Fruit fly (Drosophila melanogaster) whole organism, adult: ENCODE data around the gene lectin-29Ca.
A peak's percentile ranks its signal among the peaks of the same experiment; 100 is the strongest.

ENCODE experiments used
- CG11617 ChIP-seq: fragments of 200-800 bp; sonication (Bioruptor generic); optimal IDR thresholded peaks from 2 replicates; lab custom pipeline; 2017; ENCODE audit warnings: mild to moderate bottlenecking, missing biosample characterization, missing genetic modification reagents, missing genetic modification characterization
- CG12768 ChIP-seq: fragments of 200-800 bp; sonication (Bioruptor generic); optimal IDR thresholded peaks from 2 replicates; lab custom pipeline; 2017; ENCODE audit warnings: missing biosample characterization, missing genetic modification characterization, mild to moderate bottlenecking, moderate library complexity, missing genetic modification reagents
- CG14711 ChIP-seq: fragments of 200-800 bp; sonication (Bioruptor generic); optimal IDR thresholded peaks from 2 replicates; lab custom pipeline; 2018; ENCODE audit warnings: missing biosample characterization, mild to moderate bottlenecking, missing genetic modification characterization, moderate library complexity
- CG1620 ChIP-seq: fragments of 200-800 bp; sonication (Bioruptor generic); optimal IDR thresholded peaks from 2 replicates; lab custom pipeline; 2016; ENCODE audit warnings: missing biosample characterization, missing genetic modification characterization
- CG33017 ChIP-seq: fragments of 200-800 bp; sonication (Bioruptor generic); optimal IDR thresholded peaks from 2 replicates; lab custom pipeline; 2018; ENCODE audit warnings: missing biosample characterization, mild to moderate bottlenecking, missing genetic modification characterization, moderate library complexity
- CG5204 ChIP-seq: fragments of 200-800 bp; sonication (Bioruptor generic); optimal IDR thresholded peaks from 2 replicates; lab custom pipeline; 2016; ENCODE audit warnings: missing biosample characterization, missing genetic modification characterization
- CG7045 ChIP-seq: fragments of 200-800 bp; sonication (Bioruptor generic); optimal IDR thresholded peaks from 2 replicates; lab custom pipeline; 2017; ENCODE audit warnings: missing biosample characterization, mild to moderate bottlenecking, missing genetic modification characterization
- CG7101 ChIP-seq: fragments of 200-800 bp; sonication (Bioruptor generic); optimal IDR thresholded peaks from 2 replicates; lab custom pipeline; 2018; ENCODE audit warnings: missing biosample characterization, mild to moderate bottlenecking, missing genetic modification characterization, moderate library complexity
- Clk ChIP-seq: fragments of 200-800 bp; sonication (Bioruptor generic); optimal IDR thresholded peaks from 2 replicates; lab custom pipeline; 2017; ENCODE audit warnings: missing biosample characterization, missing genetic modification characterization
- Crg-1 ChIP-seq: fragments of 200-800 bp; sonication (Bioruptor generic); optimal IDR thresholded peaks from 2 replicates; lab custom pipeline; 2016; ENCODE audit warnings: missing biosample characterization, missing genetic modification characterization
- Hr96 ChIP-seq: fragments of 200-800 bp; sonication (Bioruptor generic); optimal IDR thresholded peaks from 2 replicates; lab custom pipeline; 2016; ENCODE audit warnings: missing biosample characterization, missing genetic modification characterization
- Mnt ChIP-seq: fragments of 200-800 bp; sonication (Bioruptor generic); optimal IDR thresholded peaks from 2 replicates; lab custom pipeline; 2016; ENCODE audit warnings: missing biosample characterization, mild to moderate bottlenecking, missing genetic modification characterization
- bab1 ChIP-seq: fragments of 200-800 bp; sonication (Bioruptor generic); optimal IDR thresholded peaks from 3 replicates; lab custom pipeline; 2019; ENCODE audit warnings: missing biosample characterization, mild to moderate bottlenecking, missing genetic modification characterization, moderate library complexity
- cic ChIP-seq: fragments of 200-800 bp; sonication (Bioruptor generic); optimal IDR thresholded peaks from 2 replicates; lab custom pipeline; 2017; ENCODE audit warnings: missing biosample characterization, mild to moderate bottlenecking, missing genetic modification characterization, moderate library complexity
- cnc ChIP-seq, 2 experiments: fragments of >200 bp; optimal IDR thresholded peaks; 2 replicates each; lab custom pipeline; 2017
- kay ChIP-seq: fragments of 200-800 bp; sonication (Bioruptor generic); peaks from one replicate; lab custom pipeline; 2016; ENCODE audit warnings: missing biosample characterization, missing genetic modification characterization, borderline replicate concordance
- ovo ChIP-seq: fragments of 200-800 bp; sonication (Bioruptor generic); optimal IDR thresholded peaks from 2 replicates; lab custom pipeline; 2016; ENCODE audit warnings: missing biosample characterization, missing genetic modification characterization
- pad ChIP-seq: fragments of 200-800 bp; sonication (Bioruptor generic); optimal IDR thresholded peaks from 3 replicates; lab custom pipeline; 2017; ENCODE audit warnings: missing biosample characterization, missing genetic modification characterization, mild to moderate bottlenecking, moderate library complexity, missing genetic modification reagents
- tj ChIP-seq: fragments of 200-800 bp; sonication (Bioruptor generic); optimal IDR thresholded peaks from 3 replicates; lab custom pipeline; 2017; ENCODE audit warnings: missing biosample characterization, mild to moderate bottlenecking, missing genetic modification characterization, moderate library complexity
- toe ChIP-seq: fragments of 200-800 bp; sonication (Bioruptor generic); optimal IDR thresholded peaks from 2 replicates; lab custom pipeline; 2016; ENCODE audit warnings: missing biosample characterization, missing genetic modification characterization

Gene lectin-29Ca

DNA sequence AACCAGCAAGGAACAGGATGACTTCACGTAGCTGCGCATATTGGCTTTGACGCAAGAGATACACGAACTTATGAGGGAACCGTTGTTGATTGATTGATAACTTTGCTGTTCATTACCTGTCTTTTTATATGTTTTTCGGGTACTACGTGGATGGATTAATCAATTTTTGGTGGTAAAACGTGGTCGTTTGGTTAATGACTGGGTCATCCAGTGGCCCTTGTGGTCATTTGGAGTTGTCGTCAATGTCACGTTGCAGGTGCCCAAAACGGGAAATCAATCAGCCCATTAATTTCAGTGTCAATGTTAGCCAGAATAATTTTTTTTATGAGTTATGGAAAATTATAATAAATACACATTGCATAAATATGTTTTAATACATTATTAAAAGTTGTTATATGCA is 4.8 kb downstream of the lectin-29Ca start, which contains the start of gene CG42819:
CG42819 (minus strand) TSS at position 101 of the 400 bp plus-strand sequence.
- TF ChIP-seq kay (GFP tag; lab: Kevin White, UChicago): no peak
- TF ChIP-seq bab1 (GFP tag; lab: Kevin White, UChicago): no peak
- TF ChIP-seq cnc (optimal IDR thresholded peaks at IDR 0.05; lab: Kevin White, UChicago): no peak
- no peak for TF ChIP-seq CG5204
- TF ChIP-seq CG14711 (tag; lab: Kevin White, UChicago): no peak
- no peak for TF ChIP-seq Hr96 (GFP tag; lab: Kevin White, UChicago)
- no peak for TF ChIP-seq CG11617 (GFP tag; lab: Kevin White, UChicago)
- TF ChIP-seq CG1620 (GFP tag; lab: Kevin White, UChicago): no peak
- no peak for TF ChIP-seq CG7101

DNA sequence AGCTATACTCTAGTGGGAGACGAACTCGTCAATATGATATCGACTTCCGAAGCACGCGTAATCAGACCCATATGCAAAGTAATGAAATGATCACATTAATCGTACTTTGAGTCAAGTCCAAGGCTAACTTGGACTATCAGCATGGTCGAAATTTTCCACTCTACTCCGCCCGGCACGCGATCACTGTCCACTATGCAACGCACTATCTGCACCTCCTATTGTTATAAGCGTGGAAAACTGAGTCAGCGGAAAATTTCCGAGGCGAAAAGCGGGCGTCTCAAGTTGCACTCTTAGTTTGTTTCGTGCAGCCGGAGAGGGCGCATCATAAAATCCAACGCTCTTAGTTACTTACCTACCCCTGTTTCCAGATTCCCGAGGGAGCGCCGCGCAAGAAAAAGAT is 8.2 kb downstream of the lectin-29Ca start:
- TF ChIP-seq CG1620 (GFP tag; lab: Kevin White, UChicago) (no peak), tj (GFP tag; lab: Kevin White, UChicago) (peak; percentile 91)

- peak; percentile 62 for TF ChIP-seq CG7045 (GFP tag; lab: Kevin White, UChicago)
- TF ChIP-seq CG7101: peak; percentile 12
- TF ChIP-seq kay (GFP tag; lab: Kevin White, UChicago): peak; percentile 92
- TF ChIP-seq Crg-1 (GFP tag; lab: Kevin White, UChicago): no peak
- TF ChIP-seq pad (GFP tag; lab: Kevin White, UChicago): no peak
- TF ChIP-seq cic (GFP tag; lab: Kevin White, UChicago): peak; percentile 2
- peak; percentile 6 for TF ChIP-seq CG14711 (tag; lab: Kevin White, UChicago)
Observed at dm6 chr2L:8384985-8385519, 9.0 kb downstream of the lectin-29Ca start.

DNA sequence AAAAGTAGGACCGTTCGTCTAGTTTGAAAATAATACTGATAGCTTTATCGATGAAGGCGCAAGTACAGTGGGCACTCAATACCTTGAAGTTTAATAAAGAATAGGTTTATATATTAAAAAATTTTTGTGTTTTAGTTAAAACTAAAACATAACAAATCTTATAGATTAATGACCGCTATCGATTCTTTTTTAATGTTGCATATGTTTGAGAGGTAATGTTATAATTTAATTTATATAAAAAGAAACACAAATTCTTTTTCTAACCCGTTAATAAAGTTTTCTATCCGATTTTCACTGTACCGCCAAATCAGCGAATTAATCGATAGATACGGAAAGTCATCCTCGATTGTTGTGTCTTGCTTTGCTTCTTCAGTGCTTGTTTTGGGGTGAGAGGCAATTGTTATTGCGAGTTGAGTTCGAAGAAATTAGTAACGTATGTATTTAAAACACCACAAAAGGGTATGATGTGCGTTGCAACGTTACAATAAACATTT is 9.9 kb downstream of the lectin-29Ca start, which contains the start of the genes Dad1 and CG13384:
Dad1 (minus strand) TSS at position 30 of the 494 bp plus-strand sequence.
CG13384 (plus strand) TSS at position 348 of the 494 bp plus-strand sequence.
- TF ChIP-seq tj (GFP tag; lab: Kevin White, UChicago): peak; percentile 88
- peak; percentile 85 for TF ChIP-seq Clk (GFP tag; lab: Kevin White, UChicago)
- peak; percentile 96 for TF ChIP-seq CG11617 (GFP tag; lab: Kevin White, UChicago)
- peak; percentile 94 for TF ChIP-seq CG7045 (GFP tag; lab: Kevin White, UChicago)
- peak; percentile 89 for TF ChIP-seq toe (GFP tag; lab: Kevin White, UChicago)
- peak; percentile 97 for TF ChIP-seq bab1 (GFP tag; lab: Kevin White, UChicago)
- TF ChIP-seq CG14711 (tag; lab: Kevin White, UChicago): peak; percentile 92
- peak; percentile 96 for TF ChIP-seq CG33017 (tag; lab: Kevin White, UChicago)
- TF ChIP-seq Crg-1 (GFP tag; lab: Kevin White, UChicago): peak; percentile 88
- peak; percentile 96 for TF ChIP-seq CG12768 (GFP tag; lab: Kevin White, UChicago)
- no peak for TF ChIP-seq cnc (optimal IDR thresholded peaks at IDR 0.05; lab: Kevin White, UChicago)
- peak; percentile 89 for TF ChIP-seq kay (GFP tag; lab: Kevin White, UChicago)
- TF ChIP-seq CG1620 (GFP tag; lab: Kevin White, UChicago): peak; percentile 85
- TF ChIP-seq ovo (GFP tag; lab: Kevin White, UChicago): peak; percentile 78
- peak; percentile 83 for TF ChIP-seq pad (GFP tag; lab: Kevin White, UChicago)
- TF ChIP-seq Mnt (GFP tag; lab: Kevin White, UChicago): peak; percentile 72
- peak; percentile 81 for TF ChIP-seq cic (GFP tag; lab: Kevin White, UChicago)
- TF ChIP-seq CG5204: peak; percentile 94
- TF ChIP-seq Hr96 (GFP tag; lab: Kevin White, UChicago): peak; percentile 79
- TF ChIP-seq CG7101: peak; percentile 98

DNA sequence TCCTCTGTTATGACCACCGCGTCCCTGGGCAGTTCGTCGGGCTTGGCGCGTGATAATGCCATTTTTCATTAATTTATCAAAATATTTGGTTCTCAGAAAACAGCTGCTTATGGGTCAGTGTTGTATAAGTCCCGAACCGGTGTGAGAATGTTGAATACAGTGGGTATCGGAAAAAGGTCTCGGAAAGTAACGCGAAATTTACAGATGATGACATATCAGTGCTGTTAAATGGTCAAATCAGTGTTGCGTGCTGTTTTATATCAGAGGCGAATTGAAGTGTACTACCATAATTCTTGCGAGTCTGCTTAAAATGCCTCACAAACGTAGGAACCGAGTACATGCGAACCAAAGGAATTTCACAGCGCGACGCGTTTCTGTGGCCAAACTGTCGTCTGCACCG is 11.4 kb downstream of the lectin-29Ca start, which contains the start of the genes CG13392 and Rcd4:
CG13392 (minus strand) TSS at position 162 of the 400 bp plus-strand sequence.
Rcd4 (plus strand) TSS at position 216 of the 400 bp plus-strand sequence.
- TF ChIP-seq tj (GFP tag; lab: Kevin White, UChicago) (peak; percentile 53), toe (GFP tag; lab: Kevin White, UChicago) (peak; percentile 57), CG11617 (GFP tag; lab: Kevin White, UChicago) (peak; percentile 62), Mnt (GFP tag; lab: Kevin White, UChicago) (peak; percentile 88), cic (GFP tag; lab: Kevin White, UChicago) (peak; percentile 63), CG5204 (peak; percentile 62), CG7045 (GFP tag; lab: Kevin White, UChicago) (peak; percentile 73), bab1 (GFP tag; lab: Kevin White, UChicago) (peak; percentile 82), CG12768 (GFP tag; lab: Kevin White, UChicago) (peak; percentile 77), CG33017 (tag; lab: Kevin White, UChicago) (peak; percentile 72), pad (GFP tag; lab: Kevin White, UChicago) (peak; percentile 80), CG7101 (peak; percentile 88), Clk (GFP tag; lab: Kevin White, UChicago) (peak; percentile 27), kay (GFP tag; lab: Kevin White, UChicago) (peak; percentile 59), Hr96 (GFP tag; lab: Kevin White, UChicago) (peak; percentile 80), cnc (optimal IDR thresholded peaks at IDR 0.05; lab: Kevin White, UChicago) (no peak), ovo (GFP tag; lab: Kevin White, UChicago) (peak; percentile 73), CG14711 (tag; lab: Kevin White, UChicago) (peak; percentile 70), Crg-1 (GFP tag; lab: Kevin White, UChicago) (peak; percentile 91), CG1620 (GFP tag; lab: Kevin White, UChicago) (peak; percentile 83)
